Worm (Caenorhabditis elegans): ENCODE results near the gene clec-185.

DNA sequence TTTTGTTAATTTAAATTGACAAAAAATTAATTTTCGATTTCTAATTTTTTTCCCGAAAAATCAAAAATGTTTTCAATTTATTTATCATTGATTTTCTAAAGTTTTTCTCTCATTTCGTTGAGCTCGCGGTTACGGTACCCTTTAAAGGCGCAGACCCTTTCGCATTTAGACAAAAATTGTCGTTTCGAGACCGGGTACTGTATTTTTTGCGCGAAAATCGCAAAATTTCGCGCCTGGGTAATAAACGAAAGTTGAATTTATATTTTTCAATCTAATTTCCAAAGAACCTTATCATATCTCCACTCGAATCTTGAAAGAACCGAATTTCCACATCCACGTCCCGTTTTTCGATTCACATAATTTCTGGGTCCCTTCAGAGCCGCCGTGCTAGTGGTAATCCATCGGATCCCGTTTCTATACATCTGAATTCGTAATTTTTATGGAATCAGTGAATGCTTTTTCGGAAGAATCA lies 7.0 kb downstream of the clec-185 start, which contains the start of gene C25G4.3:
- TF ChIP-seq sdc-2 (tag; optimal IDR thresholded peaks at IDR 0.05) = no peak
- TF ChIP-seq pqm-1 (tag; optimal IDR thresholded peaks at IDR 0.05) = no peak
- TF ChIP-seq ceh-31 (tag; optimal IDR thresholded peaks at IDR 0.05) = no peak
- no peak for TF ChIP-seq dve-1 (tag; optimal IDR thresholded peaks at IDR 0.05)
- no peak for TF ChIP-seq unc-86 (tag; optimal IDR thresholded peaks at IDR 0.05)

Data from whole organism, late embryonic.